Worm (Caenorhabditis elegans) whole organism, early embryonic: Measurements from ENCODE around the gene T25E12.6.

ENCODE experiments used
- B0310.2 ChIP-seq: sonication (generic microtip); optimal IDR thresholded peaks from 2 replicates; lab custom pipeline; 2016; ENCODE audit warnings: mild to moderate bottlenecking, missing genetic modification characterization, missing compliant biosample characterization
- aly-1 ChIP-seq: sonication (generic microtip); optimal IDR thresholded peaks from 2 replicates; lab custom pipeline; 2016; ENCODE audit warnings: missing genetic modification characterization, missing compliant biosample characterization
- ceh-13 ChIP-seq: fragments of 200-800 bp; sonication (Bioruptor generic); optimal IDR thresholded peaks from 2 replicates; lab custom pipeline; 2018; ENCODE audit warnings: mild to moderate bottlenecking, missing genetic modification characterization, missing compliant biosample characterization
- flt-1 ChIP-seq: fragments of 200-800 bp; sonication (Bioruptor generic); IDR thresholded peaks from 2 replicates; pipeline ENCODE4 v1.3.6; 2022; ENCODE audit warnings: missing genetic modification characterization, missing compliant biosample characterization

DNA sequence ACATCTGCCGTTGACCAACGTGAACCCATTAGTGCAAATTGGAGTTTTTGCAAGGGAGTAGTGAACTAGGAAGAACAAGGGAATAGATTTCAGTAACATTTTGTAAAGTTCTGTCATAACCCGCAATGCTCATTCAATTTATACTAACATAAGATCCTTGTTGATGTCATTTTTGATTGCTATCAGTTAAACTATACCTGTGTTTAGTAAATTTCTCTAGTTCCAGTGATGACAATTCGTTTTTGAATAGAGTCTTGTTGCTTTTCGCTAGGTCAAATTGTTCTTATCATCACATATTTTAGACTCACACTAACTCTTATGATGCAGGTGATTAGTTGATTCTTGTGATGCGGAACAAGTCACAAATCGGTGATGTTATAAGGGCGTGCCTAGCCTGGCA lies 35.7 kb upstream of the T25E12.6 start, which contains the start of gene clec-9:
- TF ChIP-seq B0310.2 (tag; lab: Kevin White, UChicago), result no peak
- TF ChIP-seq aly-1, result no peak
- no peak for TF ChIP-seq flt-1 (GFP tag; lab: Robert Waterston, UW)
- TF ChIP-seq ceh-13, result no peak
